Worm (Caenorhabditis elegans): Measurements from ENCODE around the gene T13F3.6.

DNA sequence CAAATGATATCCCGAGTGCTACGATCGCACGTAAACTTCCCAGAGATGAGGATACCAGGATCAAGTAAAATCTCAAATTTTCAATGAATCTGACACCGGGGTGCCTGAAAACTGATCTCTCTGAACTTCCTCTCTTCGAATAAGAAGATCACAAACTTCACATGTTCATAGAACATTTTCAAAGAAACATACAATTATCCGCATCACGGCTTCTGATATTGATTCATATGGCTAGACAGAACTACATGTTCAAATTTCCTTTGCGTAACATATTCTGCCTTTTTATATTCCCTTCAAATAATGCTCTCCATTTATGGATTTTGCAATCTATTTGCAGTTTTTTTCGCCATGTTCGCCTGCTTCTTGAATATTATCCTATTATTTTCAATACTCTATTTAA lies 26.0 kb upstream of the T13F3.6 start, which contains the start of gene srbc-83:
- no peak for TF ChIP-seq nhr-28 (tag; optimal IDR thresholded peaks at IDR 0.05)
- TF ChIP-seq snu-23 (GFP tag; optimal IDR thresholded peaks at IDR 0.05) = no peak
- no peak for TF ChIP-seq elt-3 (tag; optimal IDR thresholded peaks at IDR 0.05)
- TF ChIP-seq efl-3 (GFP tag; optimal IDR thresholded peaks at IDR 0.05) = no peak
- no peak for TF ChIP-seq lin-13 (GFP tag; optimal IDR thresholded peaks at IDR 0.05)

All from whole organism, L1 larva.